Fruit fly (Drosophila melanogaster): ENCODE measurements around the gene CG43886.

DNA sequence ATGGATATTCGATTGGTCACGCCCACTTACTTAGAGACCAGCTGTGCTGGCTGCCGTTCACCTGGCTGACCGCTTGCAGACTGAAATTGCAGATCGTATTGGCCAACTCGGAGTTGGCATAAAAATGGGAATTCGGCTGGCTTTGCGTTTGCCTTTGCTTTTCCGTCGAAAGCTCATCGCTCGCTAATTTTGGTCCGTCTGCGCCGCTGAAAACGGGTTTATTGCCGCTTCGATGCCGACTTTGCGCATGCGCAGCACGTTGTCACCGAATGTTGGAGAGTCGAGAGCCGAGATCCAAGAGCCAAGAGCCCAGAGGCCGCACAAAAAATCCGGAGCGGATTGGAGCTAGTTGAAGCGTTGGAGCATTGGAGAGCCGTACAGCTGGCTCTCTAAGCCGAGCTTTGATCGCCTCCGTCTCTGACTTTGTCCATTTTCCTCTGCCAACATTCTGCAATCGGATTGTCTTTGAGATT, 7.8 kb downstream of the CG43886 start, which contains the start of gene CG13676:
- no peak for TF ChIP-seq brk (GFP tag; optimal IDR thresholded peaks at IDR 0.05)
- no peak for TF ChIP-seq fru (GFP tag; optimal IDR thresholded peaks at IDR 0.05)
- no peak for TF ChIP-seq ey (GFP tag; optimal IDR thresholded peaks at IDR 0.05)
- TF ChIP-seq h (GFP tag; optimal IDR thresholded peaks at IDR 0.05), result no peak
